Worm (Caenorhabditis elegans) whole organism, L1 larva: ENCODE results near the gene lin-15A.

Experiments
- efl-1 ChIP-seq, 4 experiments: fragments of 150-350 bp; optimal IDR thresholded peaks in 3 of 4; peaks in 1 of 4; 1 replicate in 1 of 4; 2 replicates in 3 of 4; lab custom pipeline; 2014; ENCODE audit warnings: missing biosample characterization in 2 of 4, missing genetic modification characterization in 2 of 4, missing genetic modification reagents in 2 of 4
- fkh-4 ChIP-seq: sonication (generic microtip); optimal IDR thresholded peaks from 2 replicates; lab custom pipeline; 2016; ENCODE audit warnings: missing compliant biosample characterization, missing genetic modification characterization, borderline replicate concordance
- lin-15B ChIP-seq: fragments of 150-350 bp; sonication (generic microtip); optimal IDR thresholded peaks from 3 replicates; lab custom pipeline; 2014; ENCODE audit warnings: missing biosample characterization, missing genetic modification characterization
- mef-2 ChIP-seq: fragments of 150-350 bp; optimal IDR thresholded peaks from 2 replicates; lab custom pipeline; 2014; ENCODE audit warnings: missing biosample characterization, missing genetic modification characterization
- nhr-28 ChIP-seq: fragments of 150-350 bp; optimal IDR thresholded peaks from 2 replicates; lab custom pipeline; 2014; ENCODE audit warnings: missing biosample characterization, missing genetic modification characterization
- snpc-4 ChIP-seq: fragments of 150-350 bp; optimal IDR thresholded peaks from 2 replicates; lab custom pipeline; 2014; ENCODE audit warnings: missing biosample characterization, missing genetic modification characterization
- vab-15 ChIP-seq: sonication (generic microtip); optimal IDR thresholded peaks from 2 replicates; lab custom pipeline; 2017; ENCODE audit warnings: missing genotype, mild to moderate bottlenecking, missing genetic modification characterization, missing compliant biosample characterization
- zag-1 ChIP-seq: fragments of 150-350 bp; optimal IDR thresholded peaks from 2 replicates; lab custom pipeline; 2014; ENCODE audit warnings: missing biosample characterization, missing genetic modification characterization

ce11 chrX:15736419-15736818 lies 4.7 kb downstream of the lin-15A start:
- TF ChIP-seq lin-15B (tag; lab: Kevin White, UChicago) (peak; percentile 52), fkh-4 (tag; lab: Kevin White, UChicago) (no peak), vab-15 (tag; lab: Kevin White, UChicago) (no peak), zag-1 (no peak), snpc-4 (tag; lab: Kevin White, UChicago) (peak; percentile 58), efl-1 (optimal IDR thresholded peaks at IDR 0.05; lab: Kevin White, UChicago) (peak; percentile 34 to 50), efl-1 (GFP tag; optimal IDR thresholded peaks at IDR 0.05 in 1 of 2; lab: Kevin White, UChicago) (peak in 1 of 2 experiments; percentile 90), mef-2 (tag; lab: Kevin White, UChicago) (no peak), nhr-28 (tag; lab: Kevin White, UChicago) (no peak)
